Worm (Caenorhabditis elegans): ENCODE results near the gene sru-2.

- TF ChIP-seq ama-1 (optimal IDR thresholded peaks at IDR 0.05) (no peak), ama-1 (GFP tag; optimal IDR thresholded peaks at IDR 0.05) (no peak), snpc-1.1 (tag; optimal IDR thresholded peaks at IDR 0.05; ENCODE audit: insufficient read depth) (no peak), attf-6 (GFP tag; IDR thresholded peaks at IDR 0.05) (no peak), zim-3 (tag; optimal IDR thresholded peaks at IDR 0.05) (no peak), akir-1 (GFP tag; optimal IDR thresholded peaks at IDR 0.05) (no peak), lsy-27 (tag; optimal IDR thresholded peaks at IDR 0.05; ENCODE audit: borderline replicate concordance, insufficient read depth) (no peak), unc-62 (GFP tag; optimal IDR thresholded peaks at IDR 0.05) (no peak), tlf-1 (GFP tag; optimal IDR thresholded peaks at IDR 0.05) (no peak), F39B2.1 (GFP tag; IDR thresholded peaks at IDR 0.05) (no peak)
Measured at ce11 chrIV:9443940-9444339, 42.1 kb upstream of the sru-2 start, which contains the start of gene F38E11.9.

Data from whole organism, young adult.